Worm (Caenorhabditis elegans) whole organism, L4/young adult: ENCODE data around the gene F45D3.3.

ENCODE experiments used
- W03F9.2 ChIP-seq: fragments of 150-350 bp; optimal IDR thresholded peaks from 2 replicates; lab custom pipeline; 2014; ENCODE audit warnings: missing biosample characterization, missing genetic modification characterization
- dao-5 ChIP-seq: sonication (generic microtip); optimal IDR thresholded peaks from 2 replicates; lab custom pipeline; 2016; ENCODE audit warnings: missing genotype, missing genetic modification characterization, moderate library complexity, missing compliant biosample characterization
- him-1 ChIP-seq: sonication (generic microtip); optimal IDR thresholded peaks from 2 replicates; lab custom pipeline; 2016; ENCODE audit warnings: missing genotype, missing genetic modification reagents, missing genetic modification characterization, missing compliant biosample characterization

Gene F45D3.3

ce11 chrV:12503494-12503893 is 46.7 kb downstream of the F45D3.3 start, which contains the start of gene T28H10.1:
Gene T28H10.1 (plus strand): TSS chrV:12503794.
- TF ChIP-seq him-1 (no peak), dao-5 (tag; lab: Kevin White, UChicago) (no peak), W03F9.2 (tag; lab: Kevin White, UChicago) (no peak)
